Worm (Caenorhabditis elegans) whole organism, late embryonic: Measurements from ENCODE around the gene cyp-33D1.

Source experiments
- C08G9.2 ChIP-seq: sonication (generic microtip); optimal IDR thresholded peaks from 2 replicates; lab custom pipeline; 2016; ENCODE audit warnings: mild to moderate bottlenecking, missing genetic modification characterization, moderate library complexity, missing compliant biosample characterization
- K02D7.2 ChIP-seq: sonication (generic microtip); optimal IDR thresholded peaks from 2 replicates; lab custom pipeline; 2017; ENCODE audit warnings: mild to moderate bottlenecking, missing genetic modification characterization, missing compliant biosample characterization
- T23F11.4 ChIP-seq: fragments of 200-800 bp; sonication (Bioruptor generic); optimal IDR thresholded peaks from 2 replicates; lab custom pipeline; 2018; ENCODE audit warnings: mild to moderate bottlenecking, missing genetic modification characterization, missing compliant biosample characterization
- ama-1 ChIP-seq: fragments of 150-350 bp; optimal IDR thresholded peaks from 2 replicates; lab custom pipeline; 2014
- ceh-14 ChIP-seq: sonication (generic microtip); optimal IDR thresholded peaks from 2 replicates; lab custom pipeline; 2016; ENCODE audit warnings: missing genotype, missing genetic modification characterization, missing compliant biosample characterization
- ceh-18 ChIP-seq: sonication (generic microtip); optimal IDR thresholded peaks from 2 replicates; lab custom pipeline; 2016; ENCODE audit warnings: missing genetic modification characterization, missing compliant biosample characterization
- ceh-19 ChIP-seq: fragments of 200-800 bp; sonication (Bioruptor generic); optimal IDR thresholded peaks from 2 replicates; lab custom pipeline; 2018; ENCODE audit warnings: mild to moderate bottlenecking, missing genetic modification characterization, missing compliant biosample characterization
- ceh-22 ChIP-seq: sonication (generic microtip); optimal IDR thresholded peaks from 2 replicates; lab custom pipeline; 2017; ENCODE audit warnings: missing biosample characterization, missing genetic modification characterization
- ceh-24 ChIP-seq: sonication (generic microtip); optimal IDR thresholded peaks from 2 replicates; lab custom pipeline; 2016; ENCODE audit warnings: mild to moderate bottlenecking, missing genetic modification characterization, missing compliant biosample characterization
- ceh-30 ChIP-seq: fragments of 150-350 bp; optimal IDR thresholded peaks from 2 replicates; lab custom pipeline; 2014; ENCODE audit warnings: missing biosample characterization, missing genetic modification characterization
- ceh-31 ChIP-seq: sonication (generic microtip); optimal IDR thresholded peaks from 2 replicates; lab custom pipeline; 2016; ENCODE audit warnings: missing genetic modification characterization, missing compliant biosample characterization
- ceh-45 ChIP-seq: fragments of 200-800 bp; sonication (Bioruptor generic); IDR thresholded peaks from 2 replicates; pipeline ENCODE4 v1.3.6; 2022; ENCODE audit warnings: missing genetic modification reagents, missing genetic modification characterization, missing compliant biosample characterization
- ceh-48 ChIP-seq: sonication (generic microtip); optimal IDR thresholded peaks from 2 replicates; lab custom pipeline; 2016; ENCODE audit warnings: missing genetic modification characterization, inconsistent platforms, missing compliant biosample characterization
- ceh-6 ChIP-seq: fragments of 200-800 bp; sonication (Bioruptor generic); optimal IDR thresholded peaks from 2 replicates; lab custom pipeline; 2018; ENCODE audit warnings: mild to moderate bottlenecking, missing genetic modification characterization, missing compliant biosample characterization
- ceh-9 ChIP-seq: sonication (generic microtip); optimal IDR thresholded peaks from 2 replicates; lab custom pipeline; 2016; ENCODE audit warnings: mild to moderate bottlenecking, missing genetic modification characterization, inconsistent platforms, missing compliant biosample characterization
- elt-4 ChIP-seq: sonication (generic microtip); optimal IDR thresholded peaks from 2 replicates; lab custom pipeline; 2016; ENCODE audit warnings: missing genetic modification characterization, missing compliant biosample characterization
- eyg-1 ChIP-seq: sonication (generic microtip); optimal IDR thresholded peaks from 2 replicates; lab custom pipeline; 2016; ENCODE audit warnings: missing genotype, missing genetic modification characterization, missing compliant biosample characterization
- fkh-10 ChIP-seq: fragments of 150-350 bp; optimal IDR thresholded peaks from 2 replicates; lab custom pipeline; 2014; ENCODE audit warnings: missing biosample characterization, missing genetic modification reagents, missing genetic modification characterization
- fkh-6 ChIP-seq: sonication (generic microtip); optimal IDR thresholded peaks from 2 replicates; lab custom pipeline; 2016; ENCODE audit warnings: missing genetic modification characterization, missing compliant biosample characterization
- gmeb-2 ChIP-seq: sonication (generic microtip); optimal IDR thresholded peaks from 2 replicates; lab custom pipeline; 2016; ENCODE audit warnings: missing genetic modification characterization, inconsistent platforms, missing compliant biosample characterization
- hlh-13 ChIP-seq: fragments of 200-800 bp; sonication (Bioruptor generic); optimal IDR thresholded peaks from 2 replicates; lab custom pipeline; 2018; ENCODE audit warnings: mild to moderate bottlenecking, missing genetic modification characterization, missing compliant biosample characterization
- hlh-15 ChIP-seq: sonication (generic microtip); optimal IDR thresholded peaks from 2 replicates; lab custom pipeline; 2016; ENCODE audit warnings: missing genetic modification characterization, missing compliant biosample characterization
- hlh-30 ChIP-seq: sonication (generic microtip); optimal IDR thresholded peaks from 2 replicates; lab custom pipeline; 2017; ENCODE audit warnings: antibody characterized with exemption, missing genetic modification characterization, missing compliant biosample characterization; ENCODE audit not compliant: insufficient read depth
- lin-11 ChIP-seq: fragments of 200-800 bp; sonication (Bioruptor generic); optimal IDR thresholded peaks from 2 replicates; lab custom pipeline; 2018; ENCODE audit warnings: mild to moderate bottlenecking, missing genetic modification characterization, missing compliant biosample characterization
- madf-2 ChIP-seq: sonication (generic microtip); optimal IDR thresholded peaks from 2 replicates; lab custom pipeline; 2017; ENCODE audit warnings: missing genetic modification characterization, missing compliant biosample characterization
- mec-3 ChIP-seq: sonication (generic microtip); optimal IDR thresholded peaks from 2 replicates; lab custom pipeline; 2016; ENCODE audit warnings: borderline replicate concordance, missing genetic modification characterization, missing compliant biosample characterization
- nhr-11 ChIP-seq: fragments of 150-350 bp; optimal IDR thresholded peaks from 2 replicates; lab custom pipeline; 2014; ENCODE audit warnings: missing biosample characterization, missing genetic modification characterization
- nhr-232 ChIP-seq: sonication (generic microtip); optimal IDR thresholded peaks from 2 replicates; lab custom pipeline; 2016; ENCODE audit warnings: missing genetic modification characterization, missing compliant biosample characterization
- npax-4 ChIP-seq: sonication (generic microtip); optimal IDR thresholded peaks from 2 replicates; lab custom pipeline; 2016; ENCODE audit warnings: missing genetic modification characterization, missing compliant biosample characterization
- pax-1 ChIP-seq: fragments of 150-350 bp; optimal IDR thresholded peaks from 2 replicates; lab custom pipeline; 2014; ENCODE audit warnings: missing biosample characterization, missing genetic modification characterization
- pha-2 ChIP-seq: sonication (generic microtip); optimal IDR thresholded peaks from 2 replicates; lab custom pipeline; 2017; ENCODE audit warnings: mild to moderate bottlenecking, missing genetic modification characterization, missing compliant biosample characterization
- pha-4 ChIP-seq: fragments of 150-350 bp; optimal IDR thresholded peaks from 2 replicates; lab custom pipeline; 2018; ENCODE audit warnings: missing biosample characterization, missing genetic modification reagents, missing genetic modification characterization
- pros-1 ChIP-seq: fragments of 150-350 bp; optimal IDR thresholded peaks from 2 replicates; lab custom pipeline; 2014; ENCODE audit warnings: missing biosample characterization, missing genetic modification reagents, missing genetic modification characterization
- ref-2 ChIP-seq: sonication (generic microtip); optimal IDR thresholded peaks from 2 replicates; lab custom pipeline; 2016; ENCODE audit warnings: missing genetic modification characterization, missing compliant biosample characterization
- sdc-2 ChIP-seq: sonication (generic microtip); optimal IDR thresholded peaks from 2 replicates; lab custom pipeline; 2016; ENCODE audit warnings: missing genotype, missing genetic modification characterization, missing compliant biosample characterization
- sox-4 ChIP-seq: sonication (generic microtip); optimal IDR thresholded peaks from 2 replicates; lab custom pipeline; 2017; ENCODE audit warnings: mild to moderate bottlenecking, missing genetic modification characterization, inconsistent platforms, missing compliant biosample characterization
- ttx-3 ChIP-seq: sonication (generic microtip); optimal IDR thresholded peaks from 2 replicates; lab custom pipeline; 2016; ENCODE audit warnings: missing genetic modification reagents, missing genetic modification characterization, missing compliant biosample characterization
- unc-3 ChIP-seq, 2 experiments: fragments of 200-800 bp in 1 of 2; sonication (Bioruptor generic) in 1 of 2; sonication (generic microtip) in 1 of 2; conservative IDR thresholded peaks in 1 of 2; optimal IDR thresholded peaks in 1 of 2; 2 replicates each; pipeline versions ENCODE4 v1.3.6 to Lab custom; 2016 to 2022; ENCODE audit warnings: missing compliant biosample characterization in 2 of 2, missing genetic modification characterization in 2 of 2, missing genetic modification reagents in 1 of 2
- unc-42 ChIP-seq: sonication (generic microtip); optimal IDR thresholded peaks from 2 replicates; lab custom pipeline; 2016; ENCODE audit warnings: missing genotype, missing genetic modification characterization, missing compliant biosample characterization
- unc-86 ChIP-seq: sonication (generic microtip); optimal IDR thresholded peaks from 2 replicates; lab custom pipeline; 2016; ENCODE audit warnings: missing genetic modification characterization, missing compliant biosample characterization
- zip-5 ChIP-seq: sonication (generic microtip); optimal IDR thresholded peaks from 2 replicates; lab custom pipeline; 2016; ENCODE audit warnings: missing genetic modification characterization, missing compliant biosample characterization

Gene cyp-33D1

ce11 chrV:16139529-16139928 lies 36.1 kb downstream of the cyp-33D1 start, which contains the start of gene clc-11:
TSS of gene clc-11 (minus strand) at chrV:16139629.
- TF ChIP-seq ceh-14 (tag; lab: Kevin White, UChicago): no peak
- no peak for TF ChIP-seq gmeb-2 (tag; lab: Kevin White, UChicago)
- no peak for TF ChIP-seq nhr-232 (tag; lab: Kevin White, UChicago)
- no peak for TF ChIP-seq fkh-6
- TF ChIP-seq C08G9.2 (tag; lab: Kevin White, UChicago): no peak
- no peak for TF ChIP-seq pha-2 (tag; lab: Kevin White, UChicago)
- TF ChIP-seq fkh-10 (GFP tag; lab: Kevin White, UChicago): no peak
- TF ChIP-seq ama-1 (lab: Kevin White, UChicago): no peak
- no peak for TF ChIP-seq ref-2 (tag; lab: Kevin White, UChicago)
- TF ChIP-seq ceh-48 (tag; lab: Kevin White, UChicago): no peak
- no peak for TF ChIP-seq madf-2 (tag; lab: Kevin White, UChicago)

DNA sequence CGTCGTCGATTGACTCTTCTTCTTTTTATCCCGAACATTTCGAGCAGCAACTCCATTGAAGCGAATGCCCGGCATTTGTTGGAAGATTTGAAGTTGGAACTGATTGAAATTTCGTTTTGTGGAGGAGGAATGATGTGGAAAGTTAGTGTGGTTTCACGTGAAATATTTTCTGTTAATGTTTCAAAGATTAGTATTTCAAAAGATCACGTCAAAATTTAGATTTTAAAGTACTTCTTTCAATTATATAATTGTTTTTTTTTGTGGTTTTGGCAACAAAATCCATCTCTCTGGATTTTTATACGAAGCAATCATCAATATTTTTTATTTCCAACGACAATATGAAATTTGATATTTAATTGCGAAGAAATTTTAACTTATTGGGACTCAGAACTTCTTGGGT lies 38.6 kb downstream of the cyp-33D1 start, which contains the start of gene F44G3.7:
Gene F44G3.7, minus strand, starts transcription at position 101 of the 400 bp plus-strand sequence.
- TF ChIP-seq ceh-30: no peak
- no peak for TF ChIP-seq zip-5 (tag; lab: Kevin White, UChicago)
- TF ChIP-seq ceh-9 (tag; lab: Kevin White, UChicago): no peak

DNA sequence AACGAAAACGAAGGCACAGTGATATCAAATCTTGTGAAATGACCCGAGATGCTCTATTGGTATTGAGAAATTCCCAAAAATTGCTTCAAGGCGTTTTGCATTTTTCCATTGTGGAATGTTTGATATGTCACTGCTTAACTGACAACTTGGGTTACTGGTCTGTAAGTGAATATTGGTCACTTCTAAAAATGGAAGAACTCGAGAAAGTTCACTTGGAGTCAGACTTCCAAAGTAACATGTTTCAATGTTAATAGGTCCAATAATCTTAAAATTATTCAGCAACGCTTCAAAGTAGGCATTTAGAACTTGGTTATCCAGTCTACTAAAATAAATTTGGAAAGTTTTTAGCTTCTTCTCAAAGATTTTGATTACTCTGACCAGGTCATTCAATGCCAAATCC lies 43.0 kb downstream of the cyp-33D1 start, which contains the start of gene fbxa-144:
Gene fbxa-144, minus strand, starts transcription at position 101 of the 400 bp plus-strand sequence.
- TF ChIP-seq pros-1 (tag; lab: Kevin White, UChicago): no peak
- no peak for TF ChIP-seq eyg-1
- TF ChIP-seq pax-1 (tag; lab: Kevin White, UChicago): no peak
- no peak for TF ChIP-seq sdc-2 (tag; lab: Kevin White, UChicago)
- no peak for TF ChIP-seq ceh-45 (GFP tag; lab: Robert Waterston, UW)
- TF ChIP-seq gmeb-2 (tag; lab: Kevin White, UChicago): no peak
- no peak for TF ChIP-seq hlh-13 (GFP tag; lab: Kevin White, UChicago)
- no peak for TF ChIP-seq lin-11 (tag; lab: Kevin White, UChicago)
- TF ChIP-seq ceh-6 (GFP tag; lab: Kevin White, UChicago): no peak
- TF ChIP-seq ceh-24: no peak
- no peak for TF ChIP-seq ceh-31 (tag; lab: Kevin White, UChicago)
- TF ChIP-seq T23F11.4 (GFP tag; lab: Kevin White, UChicago): no peak
- TF ChIP-seq hlh-15: no peak
- TF ChIP-seq ceh-48 (tag; lab: Kevin White, UChicago): no peak

DNA sequence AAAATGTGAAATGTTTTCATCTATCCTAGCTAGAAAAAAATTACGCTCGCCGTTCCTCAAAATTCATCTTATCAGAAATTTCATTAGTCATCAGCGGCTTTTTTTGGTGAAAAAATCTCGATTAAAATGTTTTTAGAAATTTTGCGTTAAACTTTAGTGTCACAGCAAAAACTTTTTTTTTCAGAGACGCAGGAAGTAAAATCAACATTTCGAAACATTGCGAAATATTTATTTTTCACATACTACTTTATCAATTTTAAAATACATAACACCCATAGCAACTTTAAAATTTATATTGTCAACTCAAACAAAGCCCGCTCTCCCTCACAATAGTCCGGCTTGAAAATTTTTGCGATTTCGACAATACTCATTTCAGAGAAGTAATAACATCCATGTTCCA lies 43.4 kb downstream of the cyp-33D1 start:
- TF ChIP-seq ceh-30: no peak
- TF ChIP-seq hlh-13 (GFP tag; lab: Kevin White, UChicago): no peak
- TF ChIP-seq ceh-6 (GFP tag; lab: Kevin White, UChicago): no peak
- TF ChIP-seq pha-4 (tag; lab: Kevin White, UChicago): no peak
- no peak for TF ChIP-seq ceh-45 (GFP tag; lab: Robert Waterston, UW)
- TF ChIP-seq ref-2 (tag; lab: Kevin White, UChicago): no peak
- TF ChIP-seq eyg-1: no peak
- no peak for TF ChIP-seq ceh-19 (GFP tag; lab: Kevin White, UChicago)
- no peak for TF ChIP-seq nhr-232 (tag; lab: Kevin White, UChicago)
- TF ChIP-seq unc-3 (GFP tag; conservative IDR thresholded peaks at IDR 0.05; lab: Robert Waterston, UW): no peak
- TF ChIP-seq unc-3 (tag; optimal IDR thresholded peaks at IDR 0.05; lab: Kevin White, UChicago): no peak
- no peak for TF ChIP-seq ceh-18 (tag; lab: Kevin White, UChicago)
- TF ChIP-seq sdc-2 (tag; lab: Kevin White, UChicago): no peak
- TF ChIP-seq, all 69 proteins: peak for 0

DNA sequence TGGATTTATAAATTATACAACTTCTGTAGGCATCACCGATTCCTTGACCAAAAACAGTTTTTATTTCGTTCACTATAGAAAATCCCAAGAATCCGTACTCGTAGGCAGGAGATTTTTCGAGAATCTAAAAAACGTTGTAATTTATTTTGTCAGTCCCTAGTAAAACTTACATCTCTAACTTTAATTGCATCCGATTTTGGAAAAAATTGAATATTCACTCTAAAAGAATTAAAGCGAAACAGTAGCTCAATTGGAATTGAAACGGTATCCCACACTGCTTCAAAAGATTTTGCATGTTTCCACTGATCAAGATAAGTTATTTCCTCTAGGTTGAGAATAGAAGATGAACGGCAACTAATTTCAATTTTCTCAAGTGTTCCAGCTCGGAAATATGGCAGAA lies 44.4 kb downstream of the cyp-33D1 start, which contains the start of gene fbxa-142:
Gene fbxa-142, minus strand, starts transcription at position 101 of the 400 bp plus-strand sequence.
- no peak for TF ChIP-seq nhr-11 (tag; lab: Kevin White, UChicago)

DNA sequence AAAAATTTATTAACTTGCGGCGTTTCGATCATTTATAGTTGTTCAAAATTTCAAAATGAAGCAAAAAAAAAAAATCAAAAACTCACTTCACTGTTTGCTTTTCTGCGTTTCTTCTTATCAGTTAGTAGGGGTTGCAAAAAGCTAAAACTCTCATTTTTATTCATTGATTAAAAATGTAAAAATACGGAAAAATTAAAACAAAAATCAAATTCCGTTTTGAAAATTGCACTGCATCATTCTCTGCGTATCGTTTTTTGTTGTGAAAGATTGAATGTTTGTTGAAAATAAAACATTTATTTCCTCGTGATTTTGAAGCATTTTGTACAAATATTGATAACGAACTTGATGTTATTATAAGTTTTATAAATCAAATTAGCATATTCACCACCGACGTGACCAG lies 46.5 kb downstream of the cyp-33D1 start:
- no peak for TF ChIP-seq K02D7.2
- TF ChIP-seq hlh-15: no peak
- TF ChIP-seq fkh-6: no peak
- no peak for TF ChIP-seq ceh-14 (tag; lab: Kevin White, UChicago)
- no peak for TF ChIP-seq pros-1 (tag; lab: Kevin White, UChicago)
- no peak for TF ChIP-seq ref-2 (tag; lab: Kevin White, UChicago)
- TF ChIP-seq ceh-48 (tag; lab: Kevin White, UChicago): no peak
- no peak for TF ChIP-seq elt-4 (tag; lab: Kevin White, UChicago)
- TF ChIP-seq sox-4 (tag; lab: Kevin White, UChicago): no peak
- TF ChIP-seq unc-86: no peak
- no peak for TF ChIP-seq unc-42 (tag; lab: Kevin White, UChicago)
- no peak for TF ChIP-seq ceh-22 (tag; lab: Kevin White, UChicago)
- no peak for TF ChIP-seq nhr-232 (tag; lab: Kevin White, UChicago)
- no peak for TF ChIP-seq mec-3 (tag; lab: Kevin White, UChicago)
- no peak for TF ChIP-seq hlh-30 (tag; lab: Kevin White, UChicago)
- TF ChIP-seq ttx-3 (tag; lab: Kevin White, UChicago): no peak
- no peak for TF ChIP-seq npax-4 (tag; lab: Kevin White, UChicago)
